Worm (Caenorhabditis elegans) whole organism, L4/young adult: ENCODE data around the gene ZK353.2.

Source experiments
- dao-5 ChIP-seq: sonication (generic microtip); optimal IDR thresholded peaks from 2 replicates; lab custom pipeline; 2016; ENCODE audit warnings: missing genotype, missing genetic modification characterization, moderate library complexity, missing compliant biosample characterization
- him-1 ChIP-seq: sonication (generic microtip); optimal IDR thresholded peaks from 2 replicates; lab custom pipeline; 2016; ENCODE audit warnings: missing genotype, missing genetic modification reagents, missing genetic modification characterization, missing compliant biosample characterization

DNA sequence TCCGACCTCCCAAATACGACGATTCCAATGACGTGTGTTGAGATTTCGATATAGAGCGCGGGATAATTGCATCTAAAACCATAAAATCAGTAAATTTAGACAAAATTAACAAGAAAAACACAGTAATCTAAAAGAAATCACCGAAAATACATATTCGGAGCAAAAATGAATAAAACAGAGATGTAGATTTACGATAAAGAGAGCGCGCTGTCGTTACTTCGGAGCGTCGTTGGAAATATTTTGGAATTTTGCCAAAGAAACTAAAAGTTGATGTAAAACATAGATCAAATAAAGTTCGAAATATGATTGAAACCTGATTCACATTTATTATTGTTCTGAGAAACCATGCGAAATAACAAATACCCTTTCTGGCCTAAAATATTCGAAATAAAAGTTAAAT lies 33.6 kb downstream of the ZK353.2 start, which contains the start of gene ZK1236.5:
- no peak for TF ChIP-seq dao-5
- no peak for TF ChIP-seq him-1 (tag; lab: Kevin White, UChicago)
